Fruit fly (Drosophila melanogaster): ENCODE data around the gene CG5653.

Gene CG5653

DNA sequence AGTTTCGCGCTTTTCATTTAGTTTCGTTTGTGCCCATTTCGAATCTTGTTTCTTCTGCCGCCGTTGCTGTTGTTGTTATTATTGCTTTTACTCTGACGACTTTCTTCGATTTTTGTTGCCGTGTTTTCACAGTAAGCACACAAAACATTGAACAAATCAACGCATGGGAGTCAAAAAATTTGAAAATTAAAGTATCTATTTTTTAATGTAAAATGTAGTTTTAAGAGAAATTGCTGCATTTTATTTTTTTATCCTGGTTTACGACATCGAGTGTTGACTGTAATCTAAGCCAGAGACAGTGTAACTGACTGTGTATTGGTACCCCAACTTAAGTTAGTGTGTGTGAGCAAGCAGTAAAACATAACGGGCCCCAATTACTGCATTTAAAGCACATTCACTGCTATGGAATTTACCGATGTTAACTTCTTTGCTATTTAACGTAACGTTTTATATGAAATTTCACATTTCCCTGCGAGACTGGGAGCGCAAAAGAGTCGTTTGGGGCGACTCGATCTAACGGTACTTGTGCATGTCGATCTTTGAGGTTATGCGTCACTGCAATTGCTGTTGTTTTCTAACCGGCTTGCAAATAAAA lies 30.1 kb upstream of the CG5653 start:
- TF ChIP-seq CG10669 (GFP tag; optimal IDR thresholded peaks at IDR 0.05), result no peak
- peak; percentile 64 for TF ChIP-seq Ets96B (tag; optimal IDR thresholded peaks at IDR 0.05)
- peak; percentile 89 for TF ChIP-seq CG6792 (GFP tag; optimal IDR thresholded peaks at IDR 0.05)
- peak; percentile 86 for TF ChIP-seq Gug (GFP tag; IDR thresholded peaks at IDR 0.05)
- TF ChIP-seq Hr4 (GFP tag; optimal IDR thresholded peaks at IDR 0.05), result peak; percentile 97
- peak; percentile 97 for TF ChIP-seq eg (GFP tag; IDR thresholded peaks at IDR 0.05)
- TF ChIP-seq CG1621 (tag; optimal IDR thresholded peaks at IDR 0.05), result peak; percentile 43
- TF ChIP-seq CG6163 (GFP tag; IDR thresholded peaks at IDR 0.05), result peak; percentile 95
- peak; percentile 31 for TF ChIP-seq fd85E (GFP tag; optimal IDR thresholded peaks at IDR 0.05)
- peak; percentile 66 for TF ChIP-seq Sox15 (GFP tag; optimal IDR thresholded peaks at IDR 0.05)
- peak; percentile 87 for TF ChIP-seq net (GFP tag; optimal IDR thresholded peaks at IDR 0.05)
- TF ChIP-seq CG16779 (tag; optimal IDR thresholded peaks at IDR 0.05), result no peak
- TF ChIP-seq CG7368 (GFP tag; optimal IDR thresholded peaks at IDR 0.05), result peak; percentile 87
- peak; percentile 97 for TF ChIP-seq CG32006 (GFP tag; optimal IDR thresholded peaks at IDR 0.05)
- TF ChIP-seq CG4318 (GFP tag; optimal IDR thresholded peaks at IDR 0.05), result peak; percentile 92
- TF ChIP-seq CG9139 (GFP tag; optimal IDR thresholded peaks at IDR 0.05), result no peak
- TF ChIP-seq CG3032 (tag; optimal IDR thresholded peaks at IDR 0.05), result peak; percentile 53
- TF ChIP-seq CG8119 (GFP tag; IDR thresholded peaks at IDR 0.05), result peak; percentile 95
- peak; percentile 87 for TF ChIP-seq Sox14 (GFP tag; optimal IDR thresholded peaks at IDR 0.05)
- peak; percentile 88 for TF ChIP-seq topi (GFP tag; optimal IDR thresholded peaks at IDR 0.05)
- TF ChIP-seq CG6276 (GFP tag; optimal IDR thresholded peaks at IDR 0.05), result peak; percentile 91
- peak; percentile 92 for TF ChIP-seq esn (GFP tag; optimal IDR thresholded peaks at IDR 0.05)
- TF ChIP-seq CG31627 (GFP tag; optimal IDR thresholded peaks at IDR 0.05), result peak; percentile 92
- TF ChIP-seq CG11294 (GFP tag; IDR thresholded peaks at IDR 0.05), result peak; percentile 82; the same call in 1 of the 2 replicates
- TF ChIP-seq CG6808 (GFP tag; optimal IDR thresholded peaks at IDR 0.05), result no peak
- peak; percentile 74 for TF ChIP-seq CG11762 (GFP tag; optimal IDR thresholded peaks at IDR 0.05; ENCODE audit: insufficient read depth)
- peak; percentile 89 for TF ChIP-seq dac (GFP tag; optimal IDR thresholded peaks at IDR 0.05)
- TF ChIP-seq OdsH (GFP tag; optimal IDR thresholded peaks at IDR 0.05), result peak; percentile 90
- TF ChIP-seq CG6854 (GFP tag; optimal IDR thresholded peaks at IDR 0.05), result no peak
- no peak for TF ChIP-seq Met (GFP tag; optimal IDR thresholded peaks at IDR 0.05)
- peak; percentile 89 for TF ChIP-seq cyc (GFP tag; optimal IDR thresholded peaks at IDR 0.05)
- peak; percentile 91 for TF ChIP-seq Lpt (GFP tag; optimal IDR thresholded peaks at IDR 0.05)
- peak; percentile 51 for TF ChIP-seq fd59A (GFP tag; optimal IDR thresholded peaks at IDR 0.05)
- peak; percentile 89 for TF ChIP-seq lz (GFP tag; optimal IDR thresholded peaks at IDR 0.05)
- TF ChIP-seq Eip75B (GFP tag; optimal IDR thresholded peaks at IDR 0.05), result peak; percentile 89
- peak; percentile 74 for TF ChIP-seq CG8319 (GFP tag; optimal IDR thresholded peaks at IDR 0.05)
- peak; percentile 86 for TF ChIP-seq CG11902 (GFP tag; optimal IDR thresholded peaks at IDR 0.05)
- peak; percentile 87 for TF ChIP-seq acj6 (GFP tag; optimal IDR thresholded peaks at IDR 0.05)
- TF ChIP-seq CG3919 (GFP tag; optimal IDR thresholded peaks at IDR 0.05), result peak; percentile 91
- no peak for TF ChIP-seq CG10631 (GFP tag; optimal IDR thresholded peaks at IDR 0.05)
- TF ChIP-seq salr (GFP tag; optimal IDR thresholded peaks at IDR 0.05), result peak in 1 of 2 experiments; percentile 31
- peak; percentile 95 for TF ChIP-seq CG15336 (GFP tag; IDR thresholded peaks at IDR 0.05)
- no peak for TF ChIP-seq vri (GFP tag; optimal IDR thresholded peaks at IDR 0.05)
- no peak for TF ChIP-seq spab (GFP tag; optimal IDR thresholded peaks at IDR 0.05)
- peak; percentile 82 for TF ChIP-seq Ets21C (GFP tag; optimal IDR thresholded peaks at IDR 0.05)
- TF ChIP-seq CG34406 (GFP tag; optimal IDR thresholded peaks at IDR 0.05), result peak; percentile 82
- no peak for TF ChIP-seq fkh (GFP tag; optimal IDR thresholded peaks at IDR 0.05)
- no peak for TF ChIP-seq dsx (GFP tag; optimal IDR thresholded peaks at IDR 0.05; ENCODE audit: poor library complexity, severe bottlenecking)
- no peak for TF ChIP-seq Sox102F (GFP tag; optimal IDR thresholded peaks at IDR 0.05)
- TF ChIP-seq svp (GFP tag), result peak; percentile 95
- TF ChIP-seq CG8632 (GFP tag; optimal IDR thresholded peaks at IDR 0.05), result peak; percentile 82

Data from whole organism, prepupa.